Fruit fly (Drosophila melanogaster): ENCODE data around the gene daed.

daed gene

dm6 chr2L:2175930-2176643 lies 40.0 kb downstream of the daed start (continued):
- TF ChIP-seq CG3281 (GFP tag; optimal IDR thresholded peaks at IDR 0.05) (peak; percentile 80), CG1603 (tag; optimal IDR thresholded peaks at IDR 0.05) (no peak), CG12942 (GFP tag; optimal IDR thresholded peaks at IDR 0.05) (no peak), Sin3A (optimal IDR thresholded peaks at IDR 0.05) (no peak), sens-2 (GFP tag; IDR thresholded peaks at IDR 0.05) (no peak), CG7839 (tag; optimal IDR thresholded peaks at IDR 0.05) (peak; percentile 76), Fer1 (GFP tag; optimal IDR thresholded peaks at IDR 0.05) (peak; percentile 71), CG13287 (GFP tag; IDR thresholded peaks at IDR 0.05; ENCODE audit: partially characterized antibody) (no peak), Fer3 (tag; optimal IDR thresholded peaks at IDR 0.05) (peak; percentile 68), Drgx (GFP tag; IDR thresholded peaks at IDR 0.05) (peak; percentile 52; the same call in 1 of the 2 replicates), CG4730 (GFP tag; IDR thresholded peaks at IDR 0.05) (0 out of 2 replicates have a peak, but pooled peaks have one; percentile 31), prd (optimal IDR thresholded peaks at IDR 0.05) (no peak), prd (GFP tag; IDR thresholded peaks at IDR 0.05) (peak; percentile 50; the same call in 2 of the 3 replicates), lab (GFP tag; optimal IDR thresholded peaks at IDR 0.05) (peak; percentile 68), al (GFP tag; IDR thresholded peaks at IDR 0.05) (peak; percentile 64), CG7928 (GFP tag; optimal IDR thresholded peaks at IDR 0.05) (no peak), CG7556 (GFP tag; optimal IDR thresholded peaks at IDR 0.05) (peak; percentile 72), Nf-YB (GFP tag; optimal IDR thresholded peaks at IDR 0.05) (peak; percentile 21), seq (GFP tag; IDR thresholded peaks at IDR 0.05) (no peak), gem (tag; optimal IDR thresholded peaks at IDR 0.05) (peak; percentile 79), E2f2 (GFP tag; IDR thresholded peaks at IDR 0.05) (peak; percentile 37; the same call in 1 of the 2 replicates), Blimp-1 (GFP tag; optimal IDR thresholded peaks at IDR 0.05) (peak; percentile 18), ase (GFP tag; IDR thresholded peaks at IDR 0.05) (0 out of 3 replicates have a peak, but pooled peaks have one; percentile 33), CG15696 (tag; optimal IDR thresholded peaks at IDR 0.05) (peak; percentile 18), CG6689 (GFP tag; IDR thresholded peaks at IDR 0.05) (peak; percentile 29; the same call in 1 of the 2 replicates), CG8290 (GFP tag; optimal IDR thresholded peaks at IDR 0.05) (no peak), CG8290 (tag; optimal IDR thresholded peaks at IDR 0.05) (peak in 1 of 2 experiments; percentile 18), dmrt99B (tag; optimal IDR thresholded peaks at IDR 0.05) (peak; percentile 52), CG15269 (tag; optimal IDR thresholded peaks at IDR 0.05) (peak; percentile 77), CG2120 (GFP tag; optimal IDR thresholded peaks at IDR 0.05) (peak; percentile 79), CoRest (tag; optimal IDR thresholded peaks at IDR 0.05) (peak; percentile 76), CG10959 (GFP tag; IDR thresholded peaks at IDR 0.05) (no peak), odd (GFP tag; optimal IDR thresholded peaks at IDR 0.05) (peak; percentile 49), fd3F (GFP tag; optimal IDR thresholded peaks at IDR 0.05) (peak; percentile 33), zfh1 (GFP tag; IDR thresholded peaks at IDR 0.05) (no peak), nerfin-1 (tag; optimal IDR thresholded peaks at IDR 0.05) (peak; percentile 8), psq (GFP tag; optimal IDR thresholded peaks at IDR 0.05) (no peak), CG5180 (GFP tag; optimal IDR thresholded peaks at IDR 0.05) (peak; percentile 1), ro (GFP tag; IDR thresholded peaks at IDR 0.05) (no peak), CG10366 (GFP tag; IDR thresholded peaks at IDR 0.05) (peak; percentile 32; the same call in 1 of the 2 replicates), CG14014 (GFP tag; IDR thresholded peaks at IDR 0.05) (no peak), Sry-δ (GFP tag; optimal IDR thresholded peaks at IDR 0.05) (no peak), fu2 (GFP tag; optimal IDR thresholded peaks at IDR 0.05) (peak; percentile 27), Nf-YC (tag; optimal IDR thresholded peaks at IDR 0.05) (peak; percentile 22), Ravus (GFP tag; IDR thresholded peaks at IDR 0.05) (no peak; the same call in 1 of the 2 replicates), Gug (GFP tag; IDR thresholded peaks at IDR 0.05) (no peak), CG6272 (GFP tag; IDR thresholded peaks at IDR 0.05) (peak; percentile 41; the same call in 1 of the 2 replicates), CG6854 (GFP tag; optimal IDR thresholded peaks at IDR 0.05) (peak; percentile 28), zfh2 (GFP tag; optimal IDR thresholded peaks at IDR 0.05) (peak; percentile 37), NFAT (GFP tag; IDR thresholded peaks at IDR 0.05) (peak; percentile 62)
